Worm (Caenorhabditis elegans): ENCODE data around the gene F53F4.1.

ce11 chrV:13606651-13607242 is 22.2 kb downstream of the F53F4.1 start, which contains the start of gene fmo-4:
- no peak for TF ChIP-seq lsy-2 (tag; optimal IDR thresholded peaks at IDR 0.05)
- TF ChIP-seq ama-1 (optimal IDR thresholded peaks at IDR 0.05) = no peak
- no peak for TF ChIP-seq nhr-11 (tag; optimal IDR thresholded peaks at IDR 0.05)
- TF ChIP-seq nhr-77 (tag; optimal IDR thresholded peaks at IDR 0.05) = no peak
- no peak for TF ChIP-seq nhr-12 (tag; optimal IDR thresholded peaks at IDR 0.05)
- TF ChIP-seq nhr-237 (tag; optimal IDR thresholded peaks at IDR 0.05) = no peak

All from whole organism, L2 larva.